Worm (Caenorhabditis elegans) whole organism, young adult: ENCODE measurements around the gene dhs-20.

ENCODE experiments used
- F23B12.7 ChIP-seq: sonication (generic microtip); optimal IDR thresholded peaks from 2 replicates; lab custom pipeline; 2017; ENCODE audit warnings: missing genetic modification characterization, mild to moderate bottlenecking, missing compliant biosample characterization, antibody characterized with exemption, moderate library complexity; ENCODE audit not compliant: insufficient read depth
- F37B4.10 ChIP-seq: fragments of 200-800 bp; sonication (Bioruptor generic); IDR thresholded peaks from 2 replicates; pipeline ENCODE4 v1.3.6; 2022; ENCODE audit warnings: missing genetic modification characterization, missing compliant biosample characterization
- F49E8.2 ChIP-seq: sonication (generic microtip); optimal IDR thresholded peaks from 3 replicates; lab custom pipeline; 2017; ENCODE audit warnings: missing genetic modification characterization, mild to moderate bottlenecking, missing compliant biosample characterization, antibody characterized with exemption, moderate library complexity; ENCODE audit not compliant: insufficient read depth
- F55B11.4 ChIP-seq: sonication (generic microtip); optimal IDR thresholded peaks from 2 replicates; lab custom pipeline; 2016; ENCODE audit warnings: missing compliant biosample characterization, missing genetic modification characterization, borderline replicate concordance; ENCODE audit not compliant: insufficient read depth
- F57A8.1 ChIP-seq: fragments of 200-800 bp; sonication (Bioruptor generic); optimal IDR thresholded peaks from 2 replicates; lab custom pipeline; 2018; ENCODE audit warnings: mild to moderate bottlenecking, missing genetic modification characterization, moderate library complexity, missing compliant biosample characterization
- Y53G8AR.9 ChIP-seq: fragments of 200-800 bp; sonication (Bioruptor generic); conservative IDR thresholded peaks from 2 replicates; pipeline ENCODE4 v1.3.6; 2022; ENCODE audit warnings: missing genetic modification reagents, missing genetic modification characterization, missing compliant biosample characterization
- Y79H2A.3 ChIP-seq: fragments of 200-800 bp; sonication (Bioruptor generic); conservative IDR thresholded peaks from 2 replicates; pipeline ENCODE4 v1.3.6; 2022; ENCODE audit warnings: missing genetic modification reagents, missing genetic modification characterization, missing compliant biosample characterization
- ZK185.1 ChIP-seq: sonication (generic microtip); optimal IDR thresholded peaks from 2 replicates; lab custom pipeline; 2016; ENCODE audit warnings: mild to moderate bottlenecking, missing genetic modification characterization, missing compliant biosample characterization; ENCODE audit not compliant: poor library complexity, severe bottlenecking
- atf-7 ChIP-seq: sonication (generic microtip); optimal IDR thresholded peaks from 2 replicates; lab custom pipeline; 2017; ENCODE audit warnings: mild to moderate bottlenecking, missing genetic modification characterization, missing compliant biosample characterization
- cebp-1 ChIP-seq, 2 experiments: fragments of 200-800 bp in 1 of 2; sonication (Bioruptor generic) in 1 of 2; sonication (generic microtip) in 1 of 2; IDR thresholded peaks in 1 of 2; optimal IDR thresholded peaks in 1 of 2; 2 replicates each; pipeline versions ENCODE4 v1.3.6 to Lab custom; 2017 to 2022; ENCODE audit warnings: missing compliant biosample characterization in 2 of 2, missing genetic modification characterization in 2 of 2, mild to moderate bottlenecking in 1 of 2, missing genetic modification reagents in 1 of 2, moderate library complexity in 1 of 2
- ceh-58 ChIP-seq: fragments of 200-800 bp; sonication (Bioruptor generic); IDR thresholded peaks from 2 replicates; pipeline ENCODE4 v1.3.6; 2022; ENCODE audit warnings: missing genetic modification characterization, missing compliant biosample characterization
- egl-18 ChIP-seq: fragments of 200-800 bp; sonication (Bioruptor generic); IDR thresholded peaks from 2 replicates; pipeline ENCODE4 v1.3.6; 2022; ENCODE audit warnings: missing genetic modification reagents, missing genetic modification characterization, missing compliant biosample characterization
- fkh-3 ChIP-seq: sonication (generic microtip); optimal IDR thresholded peaks from 2 replicates; lab custom pipeline; 2016; ENCODE audit warnings: mild to moderate bottlenecking, missing genetic modification characterization, missing compliant biosample characterization
- hmg-1.2 ChIP-seq: fragments of 200-800 bp; sonication (Bioruptor generic); IDR thresholded peaks from 2 replicates; pipeline ENCODE4 v1.3.6; 2022; ENCODE audit warnings: missing genetic modification reagents, missing genetic modification characterization, missing compliant biosample characterization
- hsf-1 ChIP-seq: fragments of 200-800 bp; sonication (Bioruptor generic); IDR thresholded peaks from 2 replicates; pipeline ENCODE4 v1.3.6; 2022; ENCODE audit warnings: missing genetic modification reagents, missing genetic modification characterization, missing compliant biosample characterization
- madf-8 ChIP-seq: fragments of 200-800 bp; sonication (Bioruptor generic); conservative IDR thresholded peaks from 2 replicates; pipeline ENCODE4 v1.3.6; 2022; ENCODE audit warnings: missing genetic modification reagents, missing genetic modification characterization, missing compliant biosample characterization
- nfyb-1 ChIP-seq: fragments of 200-800 bp; sonication (Bioruptor generic); IDR thresholded peaks from 2 replicates; pipeline ENCODE4 v1.3.6; 2022; ENCODE audit warnings: missing genetic modification reagents, missing genetic modification characterization, missing compliant biosample characterization
- nhr-179 ChIP-seq: sonication (generic microtip); optimal IDR thresholded peaks from 2 replicates; lab custom pipeline; 2016; ENCODE audit warnings: mild to moderate bottlenecking, missing genetic modification characterization, missing compliant biosample characterization
- nhr-80 ChIP-seq: sonication (generic microtip); optimal IDR thresholded peaks from 2 replicates; lab custom pipeline; 2016; ENCODE audit warnings: missing genetic modification characterization, missing compliant biosample characterization
- nhr-90 ChIP-seq: sonication (generic microtip); optimal IDR thresholded peaks from 2 replicates; lab custom pipeline; 2016; ENCODE audit warnings: missing genotype, mild to moderate bottlenecking, missing genetic modification characterization, missing compliant biosample characterization
- rcor-1 ChIP-seq: fragments of 200-800 bp; sonication (Bioruptor generic); IDR thresholded peaks from 2 replicates; pipeline ENCODE4 v1.3.6; 2022; ENCODE audit warnings: missing genetic modification reagents, missing genetic modification characterization, missing compliant biosample characterization
- rec-8 ChIP-seq, 2 experiments: sonication (generic microtip); optimal IDR thresholded peaks; 2 replicates each; lab custom pipeline; 2016; ENCODE audit warnings: mild to moderate bottlenecking in 2 of 2, missing genetic modification characterization in 2 of 2, missing genetic modification reagents in 2 of 2, missing genotype in 2 of 2, missing biosample characterization in 1 of 2, missing compliant biosample characterization in 1 of 2, moderate library complexity in 1 of 2
- snpc-1.3 ChIP-seq: sonication (generic microtip); optimal IDR thresholded peaks from 2 replicates; lab custom pipeline; 2017; ENCODE audit warnings: missing genetic modification characterization, mild to moderate bottlenecking, missing compliant biosample characterization, antibody characterized with exemption, moderate library complexity, missing genotype, missing genetic modification reagents; ENCODE audit not compliant: insufficient read depth
- snpc-3.4 ChIP-seq: sonication (generic microtip); optimal IDR thresholded peaks from 2 replicates; lab custom pipeline; 2017; ENCODE audit warnings: missing genetic modification characterization, mild to moderate bottlenecking, missing compliant biosample characterization, antibody characterized with exemption, moderate library complexity, missing genotype, missing genetic modification reagents
- somi-1 ChIP-seq: fragments of 200-800 bp; sonication (Bioruptor generic); optimal IDR thresholded peaks from 2 replicates; lab custom pipeline; 2018; ENCODE audit warnings: mild to moderate bottlenecking, missing genetic modification characterization, missing compliant biosample characterization
- unc-130 ChIP-seq: sonication (generic microtip); optimal IDR thresholded peaks from 2 replicates; lab custom pipeline; 2016; ENCODE audit warnings: missing genetic modification reagents, missing genetic modification characterization, missing compliant biosample characterization
- ztf-6 ChIP-seq: fragments of 200-800 bp; sonication (Bioruptor generic); IDR thresholded peaks from 2 replicates; pipeline ENCODE4 v1.3.6; 2022; ENCODE audit warnings: missing genetic modification reagents, missing genetic modification characterization, missing compliant biosample characterization

Gene dhs-20

DNA sequence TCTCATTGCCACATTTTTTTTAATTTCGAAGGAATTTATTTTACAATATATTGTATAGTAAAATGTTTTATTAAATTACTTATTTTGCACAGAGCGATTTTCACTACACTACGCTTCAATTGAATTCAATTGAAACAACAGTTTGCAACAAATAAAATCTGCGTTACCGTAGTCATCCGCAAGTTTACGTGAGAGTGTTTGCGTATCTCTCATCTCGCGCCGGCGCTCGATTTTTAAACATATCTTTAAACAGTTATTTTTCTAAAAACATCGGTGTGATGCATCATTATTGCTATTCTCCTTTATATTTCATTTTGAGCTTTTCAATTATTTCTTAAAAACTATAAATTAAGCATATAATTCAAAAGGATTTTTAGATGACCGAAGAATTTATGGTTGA is 50.1 kb downstream of the dhs-20 start, which contains the start of gene duo-1 (continued):
- TF ChIP-seq F55B11.4 (tag; lab: Kevin White, UChicago) (no peak), nhr-80 (tag; lab: Kevin White, UChicago) (no peak), snpc-3.4 (peak; percentile 49), snpc-1.3 (no peak), F23B12.7 (tag; lab: Kevin White, UChicago) (no peak), somi-1 (GFP tag; lab: Kevin White, UChicago) (no peak), egl-18 (GFP tag; lab: Robert Waterston, UW) (no peak), nhr-179 (tag; lab: Kevin White, UChicago) (no peak), ZK185.1 (tag; lab: Kevin White, UChicago) (no peak), rcor-1 (GFP tag; lab: Robert Waterston, UW) (peak; percentile 72), hsf-1 (GFP tag; lab: Robert Waterston, UW) (no peak), F37B4.10 (GFP tag; lab: Robert Waterston, UW) (no peak), Y79H2A.3 (no peak), fkh-3 (tag; lab: Kevin White, UChicago) (no peak), Y53G8AR.9 (GFP tag; lab: Robert Waterston, UW) (no peak), F57A8.1 (GFP tag; lab: Kevin White, UChicago) (no peak), hmg-1.2 (GFP tag; lab: Robert Waterston, UW) (peak; percentile 28; the same call in 1 of the 2 replicates), nfyb-1 (GFP tag; lab: Robert Waterston, UW) (no peak), rec-8 (tag; optimal IDR thresholded peaks at IDR 0.05; lab: Kevin White, UChicago) (no peak), atf-7 (tag; lab: Kevin White, UChicago) (no peak), F49E8.2 (no peak), madf-8 (GFP tag; lab: Robert Waterston, UW) (peak; percentile 88), ceh-58 (GFP tag; lab: Robert Waterston, UW) (no peak), unc-130 (GFP tag; lab: Kevin White, UChicago) (peak; percentile 60), cebp-1 (GFP tag; IDR thresholded peaks at IDR 0.05; lab: Robert Waterston, UW) (no peak), cebp-1 (tag; optimal IDR thresholded peaks at IDR 0.05; lab: Kevin White, UChicago) (no peak), ztf-6 (no peak)

ce11 chrV:11552379-11552778 is 52.0 kb downstream of the dhs-20 start, which contains the start of gene srx-85:
Gene srx-85 (plus strand): TSS chrV:11552679.
- no peak for TF ChIP-seq nhr-90
